Worm (Caenorhabditis elegans) whole organism, young adult: Measurements from ENCODE around the gene paa-1.

ENCODE experiments used
- C17E4.6 ChIP-seq: fragments of 200-800 bp; sonication (Bioruptor generic); IDR thresholded peaks from 2 replicates; pipeline ENCODE4 v1.3.6; 2022; ENCODE audit warnings: missing genetic modification reagents, missing genetic modification characterization, missing compliant biosample characterization
- F10E7.11 ChIP-seq: sonication (generic microtip); optimal IDR thresholded peaks from 2 replicates; lab custom pipeline; 2017; ENCODE audit warnings: mild to moderate bottlenecking, missing genetic modification characterization, moderate library complexity, missing compliant biosample characterization
- F49E8.2 ChIP-seq: sonication (generic microtip); optimal IDR thresholded peaks from 3 replicates; lab custom pipeline; 2017; ENCODE audit warnings: missing genetic modification characterization, mild to moderate bottlenecking, missing compliant biosample characterization, antibody characterized with exemption, moderate library complexity; ENCODE audit not compliant: insufficient read depth
- F52B5.7 ChIP-seq: sonication (generic microtip); optimal IDR thresholded peaks from 2 replicates; lab custom pipeline; 2016; ENCODE audit warnings: mild to moderate bottlenecking, missing genetic modification characterization, missing compliant biosample characterization
- F55B11.4 ChIP-seq: sonication (generic microtip); optimal IDR thresholded peaks from 2 replicates; lab custom pipeline; 2016; ENCODE audit warnings: missing compliant biosample characterization, missing genetic modification characterization, borderline replicate concordance; ENCODE audit not compliant: insufficient read depth
- F57C9.4 ChIP-seq: sonication (generic microtip); optimal IDR thresholded peaks from 2 replicates; lab custom pipeline; 2017; ENCODE audit warnings: mild to moderate bottlenecking, missing genetic modification characterization, missing compliant biosample characterization
- T07F8.4 ChIP-seq: sonication (generic microtip); optimal IDR thresholded peaks from 2 replicates; lab custom pipeline; 2016; ENCODE audit warnings: mild to moderate bottlenecking, missing genetic modification characterization, moderate library complexity, missing compliant biosample characterization
- Y53F4B.3 ChIP-seq: fragments of 200-800 bp; sonication (Bioruptor generic); IDR thresholded peaks from 2 replicates; pipeline ENCODE4 v1.3.6; 2022; ENCODE audit warnings: missing genetic modification reagents, missing genetic modification characterization, missing compliant biosample characterization
- Y53G8AR.9 ChIP-seq: fragments of 200-800 bp; sonication (Bioruptor generic); conservative IDR thresholded peaks from 2 replicates; pipeline ENCODE4 v1.3.6; 2022; ENCODE audit warnings: missing genetic modification reagents, missing genetic modification characterization, missing compliant biosample characterization
- Y56A3A.18 ChIP-seq: fragments of 200-800 bp; sonication (Bioruptor generic); IDR thresholded peaks from 2 replicates; pipeline ENCODE4 v1.3.6; 2022; ENCODE audit warnings: missing genetic modification reagents, missing genetic modification characterization, missing compliant biosample characterization
- Y79H2A.3 ChIP-seq: fragments of 200-800 bp; sonication (Bioruptor generic); conservative IDR thresholded peaks from 2 replicates; pipeline ENCODE4 v1.3.6; 2022; ENCODE audit warnings: missing genetic modification reagents, missing genetic modification characterization, missing compliant biosample characterization
- Y95B8A.8 ChIP-seq: fragments of 200-800 bp; sonication (Bioruptor generic); IDR thresholded peaks from 2 replicates; pipeline ENCODE4 v1.3.6; 2022; ENCODE audit warnings: missing genetic modification reagents, missing genetic modification characterization, missing compliant biosample characterization
- attf-3 ChIP-seq: fragments of 200-800 bp; sonication (Bioruptor generic); conservative IDR thresholded peaks from 2 replicates; pipeline ENCODE4 v1.3.6; 2022; ENCODE audit warnings: missing genetic modification reagents, missing genetic modification characterization, missing compliant biosample characterization
- attf-6 ChIP-seq: fragments of 200-800 bp; sonication (Bioruptor generic); IDR thresholded peaks from 2 replicates; pipeline ENCODE4 v1.3.6; 2022; ENCODE audit warnings: missing genetic modification reagents, missing genetic modification characterization, missing compliant biosample characterization
- bed-1 ChIP-seq: fragments of 200-800 bp; sonication (Bioruptor generic); IDR thresholded peaks from 2 replicates; pipeline ENCODE4 v1.3.6; 2022; ENCODE audit warnings: missing genetic modification reagents, missing genetic modification characterization, missing compliant biosample characterization
- ceh-100 ChIP-seq: fragments of 200-800 bp; sonication (Bioruptor generic); IDR thresholded peaks from 2 replicates; pipeline ENCODE4 v1.3.6; 2022; ENCODE audit warnings: missing genetic modification reagents, missing genetic modification characterization, missing compliant biosample characterization
- ceh-40 ChIP-seq: fragments of 200-800 bp; sonication (Bioruptor generic); IDR thresholded peaks from 2 replicates; pipeline ENCODE4 v1.3.6; 2022; ENCODE audit warnings: missing genetic modification characterization, missing compliant biosample characterization
- dpff-1 ChIP-seq: sonication (generic microtip); optimal IDR thresholded peaks from 2 replicates; lab custom pipeline; 2017; ENCODE audit warnings: mild to moderate bottlenecking, missing genetic modification characterization, missing compliant biosample characterization
- hlh-26 ChIP-seq: fragments of 200-800 bp; sonication (Bioruptor generic); conservative IDR thresholded peaks from 2 replicates; pipeline ENCODE4 v1.3.6; 2022; ENCODE audit warnings: missing genetic modification reagents, missing genetic modification characterization, missing compliant biosample characterization
- hmg-1.2 ChIP-seq: fragments of 200-800 bp; sonication (Bioruptor generic); IDR thresholded peaks from 2 replicates; pipeline ENCODE4 v1.3.6; 2022; ENCODE audit warnings: missing genetic modification reagents, missing genetic modification characterization, missing compliant biosample characterization
- hsf-1 ChIP-seq: fragments of 200-800 bp; sonication (Bioruptor generic); IDR thresholded peaks from 2 replicates; pipeline ENCODE4 v1.3.6; 2022; ENCODE audit warnings: missing genetic modification reagents, missing genetic modification characterization, missing compliant biosample characterization
- lag-1 ChIP-seq: fragments of 200-800 bp; sonication (Bioruptor generic); IDR thresholded peaks from 2 replicates; pipeline ENCODE4 v1.3.6; 2022; ENCODE audit warnings: missing genetic modification reagents, missing genetic modification characterization, missing compliant biosample characterization
- let-526 ChIP-seq: fragments of 200-800 bp; sonication (Bioruptor generic); IDR thresholded peaks from 2 replicates; pipeline ENCODE4 v1.3.6; 2022; ENCODE audit warnings: missing genetic modification reagents, missing genetic modification characterization, missing compliant biosample characterization
- let-607 ChIP-seq, 2 experiments: fragments of 200-800 bp in 1 of 2; sonication (Bioruptor generic) in 1 of 2; sonication (generic microtip) in 1 of 2; optimal IDR thresholded peaks; 2 replicates each; lab custom pipeline; 2016 to 2018; ENCODE audit warnings: mild to moderate bottlenecking in 2 of 2, missing compliant biosample characterization in 2 of 2, missing genetic modification characterization in 2 of 2, moderate library complexity in 2 of 2, missing genotype in 1 of 2
- lin-26 ChIP-seq: fragments of 200-800 bp; sonication (Bioruptor generic); IDR thresholded peaks from 2 replicates; pipeline ENCODE4 v1.3.6; 2022; ENCODE audit warnings: missing genetic modification reagents, missing genetic modification characterization, missing compliant biosample characterization
- lin-40 ChIP-seq: sonication (generic microtip); optimal IDR thresholded peaks from 2 replicates; lab custom pipeline; 2016; ENCODE audit warnings: missing genetic modification characterization, mild to moderate bottlenecking, missing compliant biosample characterization, missing genotype, missing genetic modification reagents
- lin-54 ChIP-seq: fragments of 200-800 bp; sonication (Bioruptor generic); optimal IDR thresholded peaks from 2 replicates; lab custom pipeline; 2018; ENCODE audit warnings: mild to moderate bottlenecking, missing genetic modification characterization, missing compliant biosample characterization
- madf-8 ChIP-seq: fragments of 200-800 bp; sonication (Bioruptor generic); conservative IDR thresholded peaks from 2 replicates; pipeline ENCODE4 v1.3.6; 2022; ENCODE audit warnings: missing genetic modification reagents, missing genetic modification characterization, missing compliant biosample characterization
- mcd-1 ChIP-seq: fragments of 200-800 bp; sonication (Bioruptor generic); IDR thresholded peaks from 2 replicates; pipeline ENCODE4 v1.3.6; 2022; ENCODE audit warnings: missing genetic modification reagents, missing genetic modification characterization, missing compliant biosample characterization
- mes-4 ChIP-seq: sonication (generic microtip); optimal IDR thresholded peaks from 2 replicates; lab custom pipeline; 2016; ENCODE audit warnings: missing genotype, missing genetic modification characterization, missing compliant biosample characterization
- nhr-179 ChIP-seq: sonication (generic microtip); optimal IDR thresholded peaks from 2 replicates; lab custom pipeline; 2016; ENCODE audit warnings: mild to moderate bottlenecking, missing genetic modification characterization, missing compliant biosample characterization
- nhr-90 ChIP-seq: sonication (generic microtip); optimal IDR thresholded peaks from 2 replicates; lab custom pipeline; 2016; ENCODE audit warnings: missing genotype, mild to moderate bottlenecking, missing genetic modification characterization, missing compliant biosample characterization
- rpc-1 ChIP-seq, 2 experiments: fragments of 150-350 bp in 1 of 2; sonication (generic microtip) in 1 of 2; optimal IDR thresholded peaks; 2 replicates each; lab custom pipeline; 2014 to 2018; ENCODE audit warnings: missing biosample characterization in 1 of 2, missing genetic modification characterization in 1 of 2, missing genetic modification reagents in 1 of 2, missing genotype in 1 of 2
- snpc-1.3 ChIP-seq: sonication (generic microtip); optimal IDR thresholded peaks from 2 replicates; lab custom pipeline; 2017; ENCODE audit warnings: missing genetic modification characterization, mild to moderate bottlenecking, missing compliant biosample characterization, antibody characterized with exemption, moderate library complexity, missing genotype, missing genetic modification reagents; ENCODE audit not compliant: insufficient read depth
- snpc-4 ChIP-seq, 5 experiments: fragments of 150-350 bp in 1 of 5; sonication (generic microtip) in 4 of 5; optimal IDR thresholded peaks; 2 replicates each; lab custom pipeline; 2014 to 2018; ENCODE audit warnings: missing genetic modification characterization in 5 of 5, missing biosample characterization in 3 of 5, antibody characterized with exemption in 2 of 5, mild to moderate bottlenecking in 2 of 5, missing compliant biosample characterization in 2 of 5, missing genotype in 2 of 5, moderate library complexity in 2 of 5, missing genetic modification reagents in 1 of 5
- somi-1 ChIP-seq: fragments of 200-800 bp; sonication (Bioruptor generic); optimal IDR thresholded peaks from 2 replicates; lab custom pipeline; 2018; ENCODE audit warnings: mild to moderate bottlenecking, missing genetic modification characterization, missing compliant biosample characterization
- sptf-2 ChIP-seq: fragments of 200-800 bp; sonication (Bioruptor generic); optimal IDR thresholded peaks from 2 replicates; lab custom pipeline; 2018; ENCODE audit warnings: mild to moderate bottlenecking, missing genetic modification characterization, missing compliant biosample characterization
- tlf-1 ChIP-seq: fragments of 200-800 bp; sonication (Bioruptor generic); optimal IDR thresholded peaks from 2 replicates; lab custom pipeline; 2018; ENCODE audit warnings: mild to moderate bottlenecking, missing genetic modification characterization, missing compliant biosample characterization
- unc-130 ChIP-seq: sonication (generic microtip); optimal IDR thresholded peaks from 2 replicates; lab custom pipeline; 2016; ENCODE audit warnings: missing genetic modification reagents, missing genetic modification characterization, missing compliant biosample characterization
- unc-62 ChIP-seq: fragments of 150-350 bp; optimal IDR thresholded peaks from 2 replicates; lab custom pipeline; 2014; ENCODE audit warnings: missing biosample characterization, missing genetic modification reagents, missing genetic modification characterization

Gene paa-1

ce11 chrIII:5483738-5484315 is 33.3 kb downstream of the paa-1 start, which contains the start of the genes R02F2.7 and R02F2.4 (continued):
- TF ChIP-seq T07F8.4 (tag; lab: Kevin White, UChicago) (no peak), Y53G8AR.9 (GFP tag; lab: Robert Waterston, UW) (no peak), dpff-1 (tag; lab: Kevin White, UChicago) (no peak), lin-54 (GFP tag; lab: Kevin White, UChicago) (peak; percentile 74), lin-26 (no peak), Y53F4B.3 (GFP tag; lab: Robert Waterston, UW) (no peak), attf-6 (GFP tag; lab: Robert Waterston, UW) (no peak), ceh-100 (GFP tag; lab: Robert Waterston, UW) (no peak), lag-1 (GFP tag; lab: Robert Waterston, UW) (no peak), sptf-2 (no peak), mcd-1 (peak; percentile 53; the same call in 1 of the 2 replicates), let-607 (tag; optimal IDR thresholded peaks at IDR 0.05; lab: Kevin White, UChicago) (no peak), F57C9.4 (tag; lab: Kevin White, UChicago) (no peak), ceh-40 (GFP tag; lab: Robert Waterston, UW) (no peak), madf-8 (GFP tag; lab: Robert Waterston, UW) (0 out of 2 replicates have a peak, but pooled peaks have one; percentile 25), somi-1 (GFP tag; lab: Kevin White, UChicago) (no peak), Y95B8A.8 (no peak), rpc-1 (optimal IDR thresholded peaks at IDR 0.05; lab: Kevin White, UChicago) (no peak), rpc-1 (tag; optimal IDR thresholded peaks at IDR 0.05; lab: Kevin White, UChicago) (no peak), F52B5.7 (tag; lab: Kevin White, UChicago) (no peak), F10E7.11 (no peak), C17E4.6 (GFP tag; lab: Robert Waterston, UW) (no peak), F55B11.4 (tag; lab: Kevin White, UChicago) (no peak), Y56A3A.18 (GFP tag; lab: Robert Waterston, UW) (no peak), nhr-90 (tag; lab: Kevin White, UChicago) (no peak), nhr-179 (tag; lab: Kevin White, UChicago) (no peak), unc-62 (GFP tag; lab: Kevin White, UChicago) (no peak), snpc-4 (GFP tag; optimal IDR thresholded peaks at IDR 0.05; lab: Kevin White, UChicago) (no peak), snpc-4 (tag; optimal IDR thresholded peaks at IDR 0.05; lab: Kevin White, UChicago) (no peak), bed-1 (no peak), Y79H2A.3 (GFP tag; lab: Robert Waterston, UW) (no peak), hsf-1 (GFP tag; lab: Robert Waterston, UW) (no peak), unc-130 (GFP tag; lab: Kevin White, UChicago) (no peak), attf-3 (GFP tag; lab: Robert Waterston, UW) (no peak), mes-4 (tag; lab: Kevin White, UChicago) (no peak), tlf-1 (GFP tag; lab: Kevin White, UChicago) (no peak), lin-40 (no peak), hmg-1.2 (no peak), F49E8.2 (peak; percentile 21), snpc-1.3 (tag; lab: Kevin White, UChicago) (no peak), let-526 (GFP tag; lab: Robert Waterston, UW) (no peak), hlh-26 (GFP tag; lab: Robert Waterston, UW) (no peak)
